Worm (Caenorhabditis elegans): ENCODE measurements around the gene srv-32.

Gene srv-32

DNA sequence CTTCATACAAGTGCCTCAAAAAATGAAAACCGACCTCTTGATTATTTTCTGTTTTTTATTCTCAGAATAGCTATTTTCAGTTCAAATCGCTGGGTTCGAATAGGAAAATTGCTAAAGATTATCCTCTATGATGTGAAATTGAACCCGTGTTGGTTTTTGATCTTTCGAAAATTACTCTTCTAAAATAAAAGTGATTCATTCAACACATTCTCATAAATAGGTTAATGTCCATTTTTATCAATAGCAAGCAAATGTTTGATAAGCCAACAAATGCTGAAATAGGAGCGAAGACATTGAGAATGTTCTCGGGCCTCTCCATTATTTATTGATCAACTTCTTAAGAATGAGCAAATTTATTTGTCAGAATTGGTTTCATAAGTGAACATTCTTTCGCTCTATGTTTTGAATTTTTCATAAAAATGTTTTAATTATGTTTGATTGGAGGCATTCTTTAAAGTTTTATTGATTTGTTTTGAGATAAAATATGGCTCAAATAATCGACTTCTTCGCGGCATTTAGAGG, 49.2 kb downstream of the srv-32 start, which contains the start of gene F58F9.3:
Gene F58F9.3, plus strand, starts transcription at position 472 of the 522 bp plus-strand sequence.
- TF ChIP-seq elt-2 (tag; optimal IDR thresholded peaks at IDR 0.05): peak; percentile 74
- TF ChIP-seq pha-4 (tag; optimal IDR thresholded peaks at IDR 0.05): peak; percentile 31
- TF ChIP-seq sea-2 (GFP tag; optimal IDR thresholded peaks at IDR 0.05): no peak
- peak; percentile 81 for TF ChIP-seq pqm-1 (tag; optimal IDR thresholded peaks at IDR 0.05)

DNA sequence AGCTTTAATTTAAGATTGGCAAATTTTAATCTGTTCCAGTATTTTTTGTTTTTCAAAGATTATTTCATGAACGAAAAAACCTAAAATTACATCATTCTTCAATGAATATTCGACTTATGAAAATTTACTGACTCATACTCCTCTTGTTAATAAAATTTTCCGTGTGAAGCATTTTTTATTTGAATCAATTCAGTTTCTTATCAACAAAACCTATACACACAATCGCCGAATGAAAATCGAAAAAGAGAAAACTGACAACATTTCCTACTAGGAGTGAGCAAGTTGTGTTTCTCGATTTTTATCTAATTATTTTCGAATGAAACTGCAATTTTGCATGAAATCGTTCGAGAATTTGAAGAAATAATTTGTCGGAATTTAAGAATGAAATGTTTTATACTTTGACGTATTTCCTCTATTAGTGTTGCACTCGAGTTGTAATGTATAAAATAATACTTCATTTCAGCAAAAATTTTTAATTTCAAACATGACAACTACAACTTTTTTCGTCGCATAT, 51.4 kb downstream of the srv-32 start, which contains the start of gene F58F9.4:
Gene F58F9.4, plus strand, starts transcription at position 464 of the 514 bp plus-strand sequence.
- TF ChIP-seq daf-12 (tag; optimal IDR thresholded peaks at IDR 0.05) (no peak), ceh-16 (tag; optimal IDR thresholded peaks at IDR 0.05) (no peak), elt-2 (tag; optimal IDR thresholded peaks at IDR 0.05) (peak; percentile 43)
